Fruit fly (Drosophila melanogaster) whole organism, embryonic: Measurements from ENCODE around the gene Fur2.

Experiments used
- Atf3 ChIP-seq: fragments of 200-800 bp; sonication (Bioruptor generic); optimal IDR thresholded peaks from 3 replicates; lab custom pipeline; 2016; ENCODE audit warnings: missing biosample characterization, missing genetic modification characterization
- CG1024 ChIP-seq: fragments of 200-800 bp; sonication (Bioruptor generic); IDR thresholded peaks from 2 replicates; pipeline ENCODE4 v1.3.6; 2022; ENCODE audit warnings: missing biosample characterization, missing genetic modification characterization
- CG11695 ChIP-seq: fragments of 200-800 bp; sonication (Bioruptor generic); IDR thresholded peaks from 3 replicates; pipeline ENCODE4 v1.3.6; 2022; ENCODE audit warnings: missing biosample characterization, missing genetic modification characterization
- CG12219 ChIP-seq: fragments of 200-800 bp; sonication (Bioruptor generic); optimal IDR thresholded peaks from 3 replicates; lab custom pipeline; 2018; ENCODE audit warnings: missing biosample characterization, mild to moderate bottlenecking, missing genetic modification characterization
- CG14860 ChIP-seq: fragments of 200-800 bp; sonication (Bioruptor generic); IDR thresholded peaks from 3 replicates; pipeline ENCODE4 v1.3.6; 2022; ENCODE audit warnings: missing biosample characterization, missing genetic modification characterization; ENCODE audit not compliant: partially characterized antibody
- CG16815 ChIP-seq: fragments of 200-800 bp; sonication (Bioruptor generic); optimal IDR thresholded peaks from 3 replicates; lab custom pipeline; 2017; ENCODE audit warnings: missing biosample characterization, mild to moderate bottlenecking, missing genetic modification characterization
- CG17802 ChIP-seq: fragments of 200-800 bp; sonication (Bioruptor generic); optimal IDR thresholded peaks from 2 replicates; lab custom pipeline; 2018; ENCODE audit warnings: missing biosample characterization, mild to moderate bottlenecking, missing genetic modification characterization, moderate library complexity
- CG2116 ChIP-seq: fragments of 200-800 bp; sonication (Bioruptor generic); optimal IDR thresholded peaks from 3 replicates; lab custom pipeline; 2018; ENCODE audit warnings: missing biosample characterization, mild to moderate bottlenecking, missing genetic modification characterization
- CG31388 ChIP-seq: fragments of 200-800 bp; sonication (Bioruptor generic); optimal IDR thresholded peaks from 2 replicates; lab custom pipeline; 2016; ENCODE audit warnings: missing biosample characterization, missing genetic modification characterization
- CG3838 ChIP-seq: fragments of 200-800 bp; sonication (Bioruptor generic); optimal IDR thresholded peaks from 3 replicates; lab custom pipeline; 2016; ENCODE audit warnings: missing biosample characterization, missing genetic modification characterization
- CG4328 ChIP-seq: fragments of 200-800 bp; sonication (Bioruptor generic); optimal IDR thresholded peaks from 3 replicates; lab custom pipeline; 2017; ENCODE audit warnings: missing biosample characterization, missing genetic modification reagents, missing genetic modification characterization
- CG7786 ChIP-seq: fragments of 200-800 bp; sonication (Bioruptor generic); optimal IDR thresholded peaks from 2 replicates; lab custom pipeline; 2016; ENCODE audit warnings: missing biosample characterization, missing genetic modification characterization
- CG7928 ChIP-seq: fragments of 200-800 bp; sonication (Bioruptor generic); optimal IDR thresholded peaks from 2 replicates; lab custom pipeline; 2017; ENCODE audit warnings: missing biosample characterization, mild to moderate bottlenecking, missing genetic modification characterization
- CG8290 ChIP-seq, 3 experiments: fragments of 200-800 bp; sonication (Bioruptor generic); optimal IDR thresholded peaks; 2 replicates each; lab custom pipeline; 2016 to 2019; ENCODE audit warnings: missing biosample characterization in 3 of 3, missing genetic modification characterization in 3 of 3, mild to moderate bottlenecking in 2 of 3, moderate library complexity in 1 of 3
- CG9215 ChIP-seq: fragments of 200-800 bp; sonication (Bioruptor generic); IDR thresholded peaks from 2 replicates; pipeline ENCODE4 v1.3.6; 2022; ENCODE audit warnings: missing biosample characterization, missing genetic modification characterization
- CG9817 ChIP-seq: fragments of 200-800 bp; sonication (Bioruptor generic); optimal IDR thresholded peaks from 2 replicates; lab custom pipeline; 2018; ENCODE audit warnings: missing biosample characterization, mild to moderate bottlenecking, missing genetic modification characterization, moderate library complexity
- E2f2 ChIP-seq: fragments of 200-800 bp; sonication (Bioruptor generic); IDR thresholded peaks from 2 replicates; pipeline ENCODE4 v1.3.6; 2022; ENCODE audit warnings: missing biosample characterization, missing genetic modification characterization
- H2.0 ChIP-seq: fragments of 200-800 bp; sonication (Bioruptor generic); IDR thresholded peaks from 2 replicates; pipeline ENCODE4 v1.3.6; 2022; ENCODE audit warnings: missing biosample characterization, missing genetic modification characterization
- HHEX ChIP-seq: fragments of 200-800 bp; sonication (Bioruptor generic); optimal IDR thresholded peaks from 3 replicates; lab custom pipeline; 2017; ENCODE audit warnings: missing biosample characterization, mild to moderate bottlenecking, missing genetic modification characterization, missing genetic modification reagents
- HLH54F ChIP-seq: fragments of 200-800 bp; sonication (Bioruptor generic); optimal IDR thresholded peaks from 3 replicates; lab custom pipeline; 2016; ENCODE audit warnings: missing biosample characterization, missing genetic modification characterization
- MBD-R2 ChIP-seq: fragments of 200-800 bp; sonication (Bioruptor generic); IDR thresholded peaks from 2 replicates; pipeline ENCODE4 v1.3.6; 2022; ENCODE audit warnings: missing biosample characterization, missing genetic modification characterization
- MESR4 ChIP-seq: fragments of 200-800 bp; sonication (Bioruptor generic); optimal IDR thresholded peaks from 2 replicates; lab custom pipeline; 2018; ENCODE audit warnings: missing biosample characterization, mild to moderate bottlenecking, missing genetic modification characterization, moderate library complexity
- Poxn ChIP-seq: fragments of 200-800 bp; sonication (Bioruptor generic); IDR thresholded peaks from 2 replicates; pipeline ENCODE4 v1.3.6; 2022; ENCODE audit warnings: missing biosample characterization, missing genetic modification characterization
- Taf1 ChIP-seq: fragments of 200-800 bp; sonication (Bioruptor generic); IDR thresholded peaks from 2 replicates; pipeline ENCODE4 v1.3.6; 2022; ENCODE audit warnings: missing biosample characterization, missing genetic modification characterization
- Trl ChIP-seq, 3 experiments: fragments of >200 bp in 2 of 3; fragments of 200-800 bp in 1 of 3; sonication (Bioruptor generic) in 1 of 3; optimal IDR thresholded peaks; 2 replicates in 1 of 3; 3 replicates in 2 of 3; lab custom pipeline; 2016 to 2017; ENCODE audit warnings: missing biosample characterization in 1 of 3, missing genetic modification characterization in 1 of 3
- Xrp1 ChIP-seq: fragments of 200-800 bp; sonication (Bioruptor generic); IDR thresholded peaks from 2 replicates; pipeline ENCODE4 v1.3.6; 2022; ENCODE audit warnings: missing biosample characterization, missing genetic modification characterization
- amos ChIP-seq: fragments of 200-800 bp; sonication (Bioruptor generic); IDR thresholded peaks from 2 replicates; pipeline ENCODE4 v1.3.6; 2022; ENCODE audit warnings: missing biosample characterization, missing genetic modification characterization; ENCODE audit not compliant: partially characterized antibody
- ato ChIP-seq: fragments of 200-800 bp; sonication (Bioruptor generic); IDR thresholded peaks from 2 replicates; pipeline ENCODE4 v1.3.6; 2022; ENCODE audit warnings: missing biosample characterization, missing genetic modification characterization; ENCODE audit not compliant: partially characterized antibody
- az2 ChIP-seq: fragments of 200-800 bp; sonication (Bioruptor generic); optimal IDR thresholded peaks from 3 replicates; lab custom pipeline; 2016; ENCODE audit warnings: missing biosample characterization, missing genetic modification characterization
- br ChIP-seq: fragments of >200 bp; optimal IDR thresholded peaks from 2 replicates; lab custom pipeline; 2017
- bsh ChIP-seq, 2 experiments: fragments of 200-800 bp; sonication (Bioruptor generic); optimal IDR thresholded peaks; 2 replicates each; lab custom pipeline; 2017 to 2018; ENCODE audit warnings: mild to moderate bottlenecking in 2 of 2, missing biosample characterization in 2 of 2, missing genetic modification characterization in 2 of 2, moderate library complexity in 1 of 2
- crc ChIP-seq: fragments of 200-800 bp; sonication (Bioruptor generic); optimal IDR thresholded peaks from 2 replicates; lab custom pipeline; 2016; ENCODE audit warnings: missing biosample characterization, missing genetic modification characterization
- dati ChIP-seq: fragments of 200-800 bp; sonication (Bioruptor generic); IDR thresholded peaks from 2 replicates; pipeline ENCODE4 v1.3.6; 2022; ENCODE audit warnings: missing biosample characterization, missing genetic modification characterization
- ems ChIP-seq: fragments of 200-800 bp; sonication (Bioruptor generic); optimal IDR thresholded peaks from 3 replicates; lab custom pipeline; 2016; ENCODE audit warnings: missing biosample characterization, missing genetic modification characterization
- eve ChIP-seq, 2 experiments: fragments of >200 bp; optimal IDR thresholded peaks; 2 replicates each; lab custom pipeline; 2017; ENCODE audit warnings: missing biosample characterization in 2 of 2, missing genetic modification characterization in 2 of 2
- ftz-f1 ChIP-seq: fragments of 200-800 bp; sonication (Bioruptor generic); optimal IDR thresholded peaks from 2 replicates; lab custom pipeline; 2016; ENCODE audit warnings: missing biosample characterization, missing genetic modification characterization
- gcm2 ChIP-seq: fragments of 200-800 bp; sonication (Bioruptor generic); optimal IDR thresholded peaks from 2 replicates; lab custom pipeline; 2016; ENCODE audit warnings: missing biosample characterization, missing genetic modification characterization
- gro ChIP-seq: fragments of 200-800 bp; sonication (Bioruptor generic); optimal IDR thresholded peaks from 2 replicates; lab custom pipeline; 2016; ENCODE audit warnings: missing biosample characterization, missing genetic modification characterization
- gsb ChIP-seq: fragments of 200-800 bp; sonication (Bioruptor generic); IDR thresholded peaks from 2 replicates; pipeline ENCODE4 v1.3.6; 2022; ENCODE audit warnings: missing biosample characterization, missing genetic modification characterization
- gt ChIP-seq: fragments of 200-800 bp; sonication (Bioruptor generic); IDR thresholded peaks from 2 replicates; pipeline ENCODE4 v1.3.6; 2022; ENCODE audit warnings: missing biosample characterization, missing genetic modification characterization
- kah ChIP-seq: fragments of 200-800 bp; sonication (Bioruptor generic); optimal IDR thresholded peaks from 2 replicates; lab custom pipeline; 2018; ENCODE audit warnings: missing biosample characterization, mild to moderate bottlenecking, missing genetic modification characterization
- ken ChIP-seq: fragments of 200-800 bp; sonication (Bioruptor generic); IDR thresholded peaks from 3 replicates; pipeline ENCODE4 v1.3.6; 2022; ENCODE audit warnings: missing biosample characterization, missing genetic modification characterization
- lmd ChIP-seq: fragments of 200-800 bp; sonication (Bioruptor generic); IDR thresholded peaks from 2 replicates; pipeline ENCODE4 v1.3.6; 2022; ENCODE audit warnings: missing biosample characterization, missing genetic modification characterization
- maf-S ChIP-seq: fragments of 200-800 bp; sonication (Bioruptor generic); optimal IDR thresholded peaks from 2 replicates; lab custom pipeline; 2016; ENCODE audit warnings: missing biosample characterization, missing genetic modification characterization
- pum ChIP-seq: fragments of 200-800 bp; sonication (Bioruptor generic); optimal IDR thresholded peaks from 2 replicates; lab custom pipeline; 2016; ENCODE audit warnings: missing biosample characterization, missing genetic modification characterization
- run ChIP-seq: fragments of 200-800 bp; sonication (Bioruptor generic); optimal IDR thresholded peaks from 3 replicates; lab custom pipeline; 2018; ENCODE audit warnings: missing biosample characterization, mild to moderate bottlenecking, missing genetic modification characterization
- stwl ChIP-seq: fragments of 200-800 bp; sonication (Bioruptor generic); optimal IDR thresholded peaks from 3 replicates; lab custom pipeline; 2018; ENCODE audit warnings: missing biosample characterization, mild to moderate bottlenecking, missing genetic modification characterization, moderate library complexity
- tgo ChIP-seq: fragments of 200-800 bp; sonication (Bioruptor generic); IDR thresholded peaks from 3 replicates; pipeline ENCODE4 v1.3.6; 2022; ENCODE audit warnings: missing biosample characterization, missing genetic modification characterization
- toy ChIP-seq: fragments of 200-800 bp; sonication (Bioruptor generic); IDR thresholded peaks from 2 replicates; pipeline ENCODE4 v1.3.6; 2022; ENCODE audit warnings: missing biosample characterization, missing genetic modification characterization

The Fur2 gene

DNA sequence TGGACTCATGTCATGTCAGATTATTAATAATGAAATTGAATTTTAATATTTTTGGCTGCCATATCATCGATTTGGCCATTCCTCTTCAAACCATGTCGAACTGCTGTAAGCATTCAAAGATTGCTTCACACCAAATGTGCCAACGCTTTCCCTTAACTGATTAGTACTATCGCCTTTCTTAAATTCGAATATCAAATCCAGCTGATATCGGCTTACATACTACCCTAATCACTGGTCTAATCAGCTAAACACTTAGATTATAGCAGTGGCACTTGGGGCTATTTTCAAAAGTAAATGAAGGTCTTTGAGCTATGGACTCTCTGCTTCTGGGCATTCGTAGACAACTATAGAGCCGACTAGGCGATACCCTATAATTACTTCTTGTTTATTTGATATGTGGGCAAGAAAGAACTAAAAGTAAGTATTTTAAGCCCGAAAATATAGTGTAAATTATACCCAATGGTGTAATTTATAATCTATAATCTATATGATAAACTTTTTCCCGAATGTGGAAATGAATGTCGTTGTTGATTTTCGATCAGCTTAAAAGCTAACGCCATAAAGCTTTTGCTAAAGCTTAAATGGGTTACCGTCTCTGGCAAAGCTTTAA is 31.0 kb downstream of the Fur2 start (continued):
- no peak for TF ChIP-seq MESR4 (GFP tag; lab: Kevin White, UChicago)
- peak; percentile 31 for TF ChIP-seq CG7786 (GFP tag; lab: Kevin White, UChicago)
- peak; percentile 62 for TF ChIP-seq ems (GFP tag; lab: Kevin White, UChicago)
- peak; percentile 61 for TF ChIP-seq run (tag; lab: Kevin White, UChicago)
- TF ChIP-seq Atf3 (GFP tag; lab: Kevin White, UChicago) = no peak
- TF ChIP-seq CG9817 (tag; lab: Kevin White, UChicago) = peak; percentile 61
- no peak for TF ChIP-seq CG16815 (GFP tag; lab: Kevin White, UChicago)
- TF ChIP-seq Taf1 (GFP tag; lab: Robert Waterston, UW) = peak; percentile 55
- peak; percentile 56 for TF ChIP-seq E2f2 (GFP tag; lab: Robert Waterston, UW)
- TF ChIP-seq pum (GFP tag; lab: Kevin White, UChicago) = peak; percentile 36
- no peak for TF ChIP-seq amos (GFP tag; lab: Robert Waterston, UW)
- peak; percentile 84 for TF ChIP-seq tgo (GFP tag; lab: Robert Waterston, UW)
- peak; percentile 75 for TF ChIP-seq az2
- peak; percentile 74 for TF ChIP-seq H2.0
- TF ChIP-seq CG14860 (GFP tag; lab: Robert Waterston, UW) = no peak
- TF ChIP-seq CG1024 (GFP tag; lab: Robert Waterston, UW) = peak; percentile 34; the same call in 1 of the 2 replicates
- peak; percentile 20 for TF ChIP-seq CG8290 (GFP tag; optimal IDR thresholded peaks at IDR 0.05; lab: Kevin White, UChicago)
- TF ChIP-seq CG8290 (tag; optimal IDR thresholded peaks at IDR 0.05; lab: Kevin White, UChicago) = no peak
- peak; percentile 49 for TF ChIP-seq CG7928 (GFP tag; lab: Kevin White, UChicago)
- TF ChIP-seq bsh (GFP tag; optimal IDR thresholded peaks at IDR 0.05; lab: Kevin White, UChicago) = peak in 1 of 2 experiments; percentile 80
- no peak for TF ChIP-seq gro
- no peak for TF ChIP-seq stwl (tag; lab: Kevin White, UChicago)
- TF ChIP-seq Xrp1 (GFP tag; lab: Robert Waterston, UW) = peak; percentile 74; the same call in 1 of the 2 replicates
- peak; percentile 45 for TF ChIP-seq maf-S (GFP tag; lab: Kevin White, UChicago)
- no peak for TF ChIP-seq CG31388
- peak; percentile 69 for TF ChIP-seq gsb
- TF ChIP-seq HLH54F (GFP tag; lab: Kevin White, UChicago) = peak; percentile 41
- peak; percentile 27; the same call in 1 of the 2 replicates for TF ChIP-seq CG9215 (GFP tag; lab: Robert Waterston, UW)
- TF ChIP-seq gcm2 (GFP tag; lab: Kevin White, UChicago) = peak; percentile 44
- peak; percentile 17; the same call in 1 of the 2 replicates for TF ChIP-seq Poxn
- peak; percentile 9 for TF ChIP-seq CG4328 (GFP tag; lab: Kevin White, UChicago)
- TF ChIP-seq CG3838 = peak; percentile 8
- peak; percentile 81 for TF ChIP-seq lmd (GFP tag; lab: Robert Waterston, UW)
- peak; percentile 46; the same call in 1 of the 2 replicates for TF ChIP-seq MBD-R2 (GFP tag; lab: Robert Waterston, UW)
- TF ChIP-seq CG17802 (tag; lab: Kevin White, UChicago) = peak; percentile 12
- TF ChIP-seq gt = no peak
- 0 out of 2 replicates have a peak, but pooled peaks have one; percentile 36 for TF ChIP-seq toy (GFP tag; lab: Robert Waterston, UW)
- TF ChIP-seq br (lab: Kevin White, UChicago) = no peak
- no peak for TF ChIP-seq Trl (optimal IDR thresholded peaks at IDR 0.05; lab: Kevin White, UChicago)
- TF ChIP-seq Trl (GFP tag; optimal IDR thresholded peaks at IDR 0.05; lab: Kevin White, UChicago) = peak; percentile 51
- TF ChIP-seq eve (GFP tag; optimal IDR thresholded peaks at IDR 0.05; lab: Kevin White, UChicago) = no peak
- peak; percentile 34 for TF ChIP-seq CG2116 (GFP tag; lab: Kevin White, UChicago)
- peak; percentile 80; the same call in 2 of the 3 replicates for TF ChIP-seq CG11695 (GFP tag; lab: Robert Waterston, UW)
- TF ChIP-seq CG12219 (GFP tag; lab: Kevin White, UChicago) = peak; percentile 77
- no peak for TF ChIP-seq crc (GFP tag; lab: Kevin White, UChicago)
- TF ChIP-seq ken = 0 out of 3 replicates have a peak, but pooled peaks have one; percentile 37
- TF ChIP-seq ato (GFP tag; lab: Robert Waterston, UW) = no peak
- TF ChIP-seq HHEX = peak; percentile 77
- TF ChIP-seq ftz-f1 = peak; percentile 38
- no peak for TF ChIP-seq dati
- peak; percentile 33 for TF ChIP-seq kah (GFP tag; lab: Kevin White, UChicago)
